Fruit fly (Drosophila melanogaster) whole organism, embryonic: ENCODE data around the gene CG6569.

Experiments
- ATbp ChIP-seq: fragments of 200-800 bp; sonication (Bioruptor generic); optimal IDR thresholded peaks from 2 replicates; lab custom pipeline; 2017; ENCODE audit warnings: missing biosample characterization, mild to moderate bottlenecking, missing genetic modification characterization, missing genetic modification reagents
- Abd-B ChIP-seq: fragments of 200-800 bp; sonication (Bioruptor generic); optimal IDR thresholded peaks from 2 replicates; lab custom pipeline; 2018; ENCODE audit warnings: missing biosample characterization, mild to moderate bottlenecking, missing genetic modification characterization, moderate library complexity
- Ada2b ChIP-seq: fragments of 200-800 bp; sonication (Bioruptor generic); IDR thresholded peaks from 2 replicates; pipeline ENCODE4 v1.3.6; 2022; ENCODE audit warnings: missing biosample characterization, missing genetic modification characterization
- Antp ChIP-seq: fragments of 200-800 bp; sonication (Bioruptor generic); optimal IDR thresholded peaks from 3 replicates; lab custom pipeline; 2016; ENCODE audit warnings: missing biosample characterization, missing genetic modification characterization
- C15 ChIP-seq: fragments of 200-800 bp; sonication (Bioruptor generic); IDR thresholded peaks from 3 replicates; pipeline ENCODE4 v1.3.6; 2022; ENCODE audit warnings: missing biosample characterization, missing genetic modification characterization
- CG10147 ChIP-seq: fragments of 200-800 bp; sonication (Bioruptor generic); optimal IDR thresholded peaks from 2 replicates; lab custom pipeline; 2019; ENCODE audit warnings: missing biosample characterization, mild to moderate bottlenecking, missing genetic modification characterization, moderate library complexity
- CG10321 ChIP-seq: fragments of 200-800 bp; sonication (Bioruptor generic); IDR thresholded peaks from 2 replicates; pipeline ENCODE4 v1.3.6; 2022; ENCODE audit warnings: missing biosample characterization, missing genetic modification characterization
- CG10543 ChIP-seq: fragments of 200-800 bp; sonication (Bioruptor generic); optimal IDR thresholded peaks from 3 replicates; lab custom pipeline; 2017; ENCODE audit warnings: missing biosample characterization, mild to moderate bottlenecking, missing genetic modification characterization, moderate library complexity
- CG12299 ChIP-seq: fragments of 200-800 bp; sonication (Bioruptor generic); optimal IDR thresholded peaks from 2 replicates; lab custom pipeline; 2018; ENCODE audit warnings: missing biosample characterization, mild to moderate bottlenecking, missing genetic modification characterization
- CG14710 ChIP-seq: fragments of 200-800 bp; sonication (Bioruptor generic); optimal IDR thresholded peaks from 3 replicates; lab custom pipeline; 2019; ENCODE audit warnings: missing biosample characterization, mild to moderate bottlenecking, missing genetic modification characterization, moderate library complexity
- CG15073 ChIP-seq: fragments of 200-800 bp; sonication (Bioruptor generic); optimal IDR thresholded peaks from 2 replicates; lab custom pipeline; 2016; ENCODE audit warnings: missing biosample characterization, missing genetic modification characterization
- CG17361 ChIP-seq: fragments of 200-800 bp; sonication (Bioruptor generic); IDR thresholded peaks from 3 replicates; pipeline ENCODE4 v1.3.6; 2022; ENCODE audit warnings: missing biosample characterization, missing genetic modification characterization
- CG17568 ChIP-seq: fragments of 200-800 bp; sonication (Bioruptor generic); optimal IDR thresholded peaks from 2 replicates; lab custom pipeline; 2018; ENCODE audit warnings: missing biosample characterization, mild to moderate bottlenecking, missing genetic modification characterization, moderate library complexity
- CG18262 ChIP-seq: fragments of 200-800 bp; optimal IDR thresholded peaks from 3 replicates; lab custom pipeline; 2019; ENCODE audit warnings: missing biosample characterization, mild to moderate bottlenecking, missing genetic modification characterization, moderate library complexity
- CG30403 ChIP-seq: fragments of 200-800 bp; sonication (Bioruptor generic); optimal IDR thresholded peaks from 3 replicates; lab custom pipeline; 2016; ENCODE audit warnings: missing biosample characterization, missing genetic modification characterization
- CG30431 ChIP-seq: fragments of 200-800 bp; sonication (Bioruptor generic); optimal IDR thresholded peaks from 2 replicates; lab custom pipeline; 2017; ENCODE audit warnings: missing biosample characterization, missing genetic modification characterization
- CG33557 ChIP-seq: fragments of 200-800 bp; sonication (Bioruptor generic); optimal IDR thresholded peaks from 2 replicates; lab custom pipeline; 2019; ENCODE audit warnings: missing biosample characterization, mild to moderate bottlenecking, missing genetic modification characterization, moderate library complexity
- CG3838 ChIP-seq: fragments of 200-800 bp; sonication (Bioruptor generic); optimal IDR thresholded peaks from 3 replicates; lab custom pipeline; 2016; ENCODE audit warnings: missing biosample characterization, missing genetic modification characterization
- CG4617 ChIP-seq: fragments of 200-800 bp; sonication (Bioruptor generic); optimal IDR thresholded peaks from 3 replicates; lab custom pipeline; 2016; ENCODE audit warnings: missing biosample characterization, missing genetic modification characterization, borderline replicate concordance
- CG4854 ChIP-seq: fragments of 200-800 bp; sonication (Bioruptor generic); optimal IDR thresholded peaks from 2 replicates; lab custom pipeline; 2016; ENCODE audit warnings: missing biosample characterization, missing genetic modification characterization, inconsistent platforms
- CG5245 ChIP-seq: fragments of 200-800 bp; sonication (Bioruptor generic); optimal IDR thresholded peaks from 3 replicates; lab custom pipeline; 2016; ENCODE audit warnings: missing biosample characterization, missing genetic modification characterization
- CG6654 ChIP-seq: fragments of 200-800 bp; sonication (Bioruptor generic); optimal IDR thresholded peaks from 2 replicates; lab custom pipeline; 2017; ENCODE audit warnings: missing biosample characterization, mild to moderate bottlenecking, missing genetic modification characterization
- CG9932 ChIP-seq: fragments of 200-800 bp; sonication (Bioruptor generic); IDR thresholded peaks from 2 replicates; pipeline ENCODE4 v1.3.6; 2022; ENCODE audit warnings: missing biosample characterization, missing genetic modification characterization
- CkIIα-i1 ChIP-seq: fragments of 200-800 bp; sonication (Bioruptor generic); IDR thresholded peaks from 2 replicates; pipeline ENCODE4 v1.3.6; 2022; ENCODE audit warnings: missing biosample characterization, missing genetic modification characterization
- D ChIP-seq, 2 experiments: fragments of 200-800 bp in 1 of 2; fragments of >200 bp in 1 of 2; sonication (Bioruptor generic) in 1 of 2; optimal IDR thresholded peaks; 2 replicates in 1 of 2; 3 replicates in 1 of 2; lab custom pipeline; 2017; ENCODE audit warnings: mild to moderate bottlenecking in 1 of 2, missing biosample characterization in 1 of 2, missing genetic modification characterization in 1 of 2, missing genetic modification reagents in 1 of 2
- Drgx ChIP-seq: fragments of 200-800 bp; sonication (Bioruptor generic); IDR thresholded peaks from 2 replicates; pipeline ENCODE4 v1.3.6; 2022; ENCODE audit warnings: missing biosample characterization, missing genetic modification characterization
- H2.0 ChIP-seq: fragments of 200-800 bp; sonication (Bioruptor generic); IDR thresholded peaks from 2 replicates; pipeline ENCODE4 v1.3.6; 2022; ENCODE audit warnings: missing biosample characterization, missing genetic modification characterization
- HLH3B ChIP-seq: fragments of 200-800 bp; sonication (Bioruptor generic); IDR thresholded peaks from 2 replicates; pipeline ENCODE4 v1.3.6; 2022; ENCODE audit warnings: missing biosample characterization, missing genetic modification characterization
- Hr3 ChIP-seq: fragments of 200-800 bp; sonication (Bioruptor generic); optimal IDR thresholded peaks from 3 replicates; lab custom pipeline; 2016; ENCODE audit warnings: missing biosample characterization, missing genetic modification characterization
- Lpt ChIP-seq: fragments of >200 bp; optimal IDR thresholded peaks from 2 replicates; lab custom pipeline; 2018; ENCODE audit warnings: missing biosample characterization, missing genetic modification characterization
- NC2α ChIP-seq: fragments of 200-800 bp; sonication (Bioruptor generic); optimal IDR thresholded peaks from 2 replicates; lab custom pipeline; 2016; ENCODE audit warnings: missing biosample characterization, missing genetic modification characterization
- Oli ChIP-seq: fragments of 200-800 bp; sonication (Bioruptor generic); optimal IDR thresholded peaks from 2 replicates; lab custom pipeline; 2018; ENCODE audit warnings: missing biosample characterization, mild to moderate bottlenecking, missing genetic modification characterization, moderate library complexity
- Side ChIP-seq: fragments of 200-800 bp; sonication (Bioruptor generic); optimal IDR thresholded peaks from 2 replicates; lab custom pipeline; 2016; ENCODE audit warnings: missing biosample characterization, missing genetic modification characterization
- abd-A ChIP-seq: fragments of 200-800 bp; sonication (Bioruptor generic); optimal IDR thresholded peaks from 3 replicates; lab custom pipeline; 2019; ENCODE audit warnings: missing biosample characterization, mild to moderate bottlenecking, missing genetic modification characterization, moderate library complexity
- bab2 ChIP-seq: fragments of 200-800 bp; sonication (Bioruptor generic); optimal IDR thresholded peaks from 2 replicates; lab custom pipeline; 2016; ENCODE audit warnings: missing biosample characterization, missing genetic modification characterization
- caup ChIP-seq: fragments of 200-800 bp; sonication (Bioruptor generic); optimal IDR thresholded peaks from 3 replicates; lab custom pipeline; 2017; ENCODE audit warnings: missing biosample characterization, mild to moderate bottlenecking, missing genetic modification characterization, moderate library complexity; ENCODE audit not compliant: severe bottlenecking
- croc ChIP-seq: fragments of 200-800 bp; sonication (Bioruptor generic); conservative IDR thresholded peaks from 3 replicates; pipeline ENCODE4 v1.3.6; 2022; ENCODE audit warnings: missing biosample characterization, missing genetic modification characterization
- crol ChIP-seq: fragments of 200-800 bp; sonication (Bioruptor generic); IDR thresholded peaks from 2 replicates; pipeline ENCODE4 v1.3.6; 2022; ENCODE audit warnings: missing biosample characterization, missing genetic modification characterization
- fd64A ChIP-seq: fragments of 200-800 bp; sonication (Bioruptor generic); optimal IDR thresholded peaks from 3 replicates; lab custom pipeline; 2018; ENCODE audit warnings: missing biosample characterization, mild to moderate bottlenecking, missing genetic modification characterization
- gem ChIP-seq: fragments of 200-800 bp; sonication (Bioruptor generic); optimal IDR thresholded peaks from 2 replicates; lab custom pipeline; 2019; ENCODE audit warnings: missing biosample characterization, mild to moderate bottlenecking, missing genetic modification characterization, moderate library complexity
- gfzf ChIP-seq: fragments of 200-800 bp; sonication (Bioruptor generic); optimal IDR thresholded peaks from 2 replicates; lab custom pipeline; 2016; ENCODE audit warnings: missing biosample characterization, mild to moderate bottlenecking, missing genetic modification characterization, moderate library complexity
- lmd ChIP-seq: fragments of 200-800 bp; sonication (Bioruptor generic); IDR thresholded peaks from 2 replicates; pipeline ENCODE4 v1.3.6; 2022; ENCODE audit warnings: missing biosample characterization, missing genetic modification characterization
- pfk ChIP-seq: fragments of 200-800 bp; sonication (Bioruptor generic); optimal IDR thresholded peaks from 2 replicates; lab custom pipeline; 2018; ENCODE audit warnings: missing biosample characterization, mild to moderate bottlenecking, missing genetic modification characterization, moderate library complexity
- pnt ChIP-seq: fragments of 200-800 bp; sonication (Bioruptor generic); optimal IDR thresholded peaks from 3 replicates; lab custom pipeline; 2016; ENCODE audit warnings: missing biosample characterization, missing genetic modification characterization
- sens ChIP-seq: fragments of 200-800 bp; sonication (Bioruptor generic); peaks from one replicate; lab custom pipeline; 2016; ENCODE audit warnings: missing biosample characterization, missing genetic modification characterization
- sens-2 ChIP-seq: fragments of 200-800 bp; sonication (Bioruptor generic); IDR thresholded peaks from 2 replicates; pipeline ENCODE4 v1.3.6; 2022; ENCODE audit warnings: missing biosample characterization, missing genetic modification characterization
- tll ChIP-seq, 2 experiments: fragments of 200-800 bp in 1 of 2; fragments of >200 bp in 1 of 2; sonication (Bioruptor generic) in 1 of 2; optimal IDR thresholded peaks; 2 replicates each; lab custom pipeline; 2017 to 2019; ENCODE audit warnings: missing biosample characterization in 2 of 2, missing genetic modification characterization in 2 of 2, mild to moderate bottlenecking in 1 of 2, moderate library complexity in 1 of 2
- toy ChIP-seq: fragments of 200-800 bp; sonication (Bioruptor generic); IDR thresholded peaks from 2 replicates; pipeline ENCODE4 v1.3.6; 2022; ENCODE audit warnings: missing biosample characterization, missing genetic modification characterization
- wdn ChIP-seq: fragments of 200-800 bp; sonication (Bioruptor generic); IDR thresholded peaks from 2 replicates; pipeline ENCODE4 v1.3.6; 2022; ENCODE audit warnings: missing biosample characterization, missing genetic modification characterization
- zen2 ChIP-seq: fragments of 200-800 bp; sonication (Bioruptor generic); IDR thresholded peaks from 3 replicates; pipeline ENCODE4 v1.3.6; 2022; ENCODE audit warnings: missing biosample characterization, missing genetic modification characterization; ENCODE audit not compliant: partially characterized antibody

CG6569 gene

dm6 chr3R:21859509-21859908 lies 8.2 kb downstream of the CG6569 start (continued):
- TF ChIP-seq CG17361 (GFP tag; lab: Robert Waterston, UW) (peak; percentile 61; the same call in 2 of the 3 replicates), Drgx (GFP tag; lab: Robert Waterston, UW) (peak; percentile 58; the same call in 1 of the 2 replicates), H2.0 (GFP tag; lab: Robert Waterston, UW) (no peak), tll (GFP tag; optimal IDR thresholded peaks at IDR 0.05; lab: Kevin White, UChicago) (no peak), ATbp (GFP tag; lab: Kevin White, UChicago) (peak; percentile 64), C15 (no peak), CG6654 (GFP tag; lab: Kevin White, UChicago) (no peak), Hr3 (peak; percentile 26), Abd-B (GFP tag; lab: Kevin White, UChicago) (no peak), zen2 (no peak), pfk (GFP tag; lab: Kevin White, UChicago) (no peak), CG17568 (no peak), Antp (GFP tag; lab: Kevin White, UChicago) (peak; percentile 18), gem (tag; lab: Kevin White, UChicago) (peak; percentile 77), abd-A (tag; lab: Kevin White, UChicago) (no peak), crol (0 out of 2 replicates have a peak, but pooled peaks have one; percentile 17), CG10543 (no peak), CG10147 (no peak), NC2α (GFP tag; lab: Kevin White, UChicago) (no peak), CG30403 (peak; percentile 55), HLH3B (GFP tag; lab: Robert Waterston, UW) (no peak), sens-2 (GFP tag; lab: Robert Waterston, UW) (peak; percentile 71), wdn (GFP tag; lab: Robert Waterston, UW) (no peak), D (optimal IDR thresholded peaks at IDR 0.05; lab: Kevin White, UChicago) (no peak), D (GFP tag; optimal IDR thresholded peaks at IDR 0.05; lab: Kevin White, UChicago) (peak; percentile 55), croc (peak; percentile 45; the same call in 2 of the 3 replicates), Side (GFP tag; lab: Kevin White, UChicago) (peak; percentile 21), CG10321 (GFP tag; lab: Robert Waterston, UW) (no peak), CG4617 (GFP tag; lab: Kevin White, UChicago) (no peak), lmd (0 out of 2 replicates have a peak, but pooled peaks have one; percentile 11), toy (no peak), CG15073 (GFP tag; lab: Kevin White, UChicago) (peak; percentile 34), CG5245 (peak; percentile 8), Oli (tag; lab: Kevin White, UChicago) (peak; percentile 59), CkIIα-i1 (GFP tag; lab: Robert Waterston, UW) (no peak), CG9932 (GFP tag; lab: Robert Waterston, UW) (no peak), CG14710 (peak; percentile 53), caup (GFP tag; lab: Kevin White, UChicago) (no peak), sens (peak; percentile 91), pnt (GFP tag; lab: Kevin White, UChicago) (peak; percentile 4), CG4854 (GFP tag; lab: Kevin White, UChicago) (no peak), bab2 (GFP tag; lab: Kevin White, UChicago) (peak; percentile 47), CG3838 (no peak), CG12299 (tag; lab: Kevin White, UChicago) (no peak), fd64A (GFP tag; lab: Kevin White, UChicago) (no peak), gfzf (GFP tag; lab: Kevin White, UChicago) (no peak), Lpt (no peak), CG30431 (GFP tag; lab: Kevin White, UChicago) (peak; percentile 50), CG18262 (tag; lab: Kevin White, UChicago) (peak; percentile 80), Ada2b (GFP tag; lab: Robert Waterston, UW) (no peak), CG33557 (GFP tag; lab: Kevin White, UChicago) (peak; percentile 57)
